Fruit fly (Drosophila melanogaster) whole organism, embryonic: ENCODE measurements around the gene CG31178.
A peak's percentile ranks its signal among the peaks of the same experiment; 100 is the strongest.

ENCODE experiments used
- Ada2b ChIP-seq: fragments of 200-800 bp; sonication (Bioruptor generic); IDR thresholded peaks from 2 replicates; pipeline ENCODE4 v1.3.6; 2022; ENCODE audit warnings: missing biosample characterization, missing genetic modification characterization
- Adf1 ChIP-seq: fragments of 200-800 bp; sonication (Bioruptor generic); IDR thresholded peaks from 2 replicates; pipeline ENCODE4 v1.3.6; 2022; ENCODE audit warnings: missing biosample characterization, missing genetic modification characterization
- Blimp-1 ChIP-seq: fragments of 200-800 bp; sonication (Bioruptor generic); optimal IDR thresholded peaks from 3 replicates; lab custom pipeline; 2018; ENCODE audit warnings: missing biosample characterization, missing genetic modification characterization, mild to moderate bottlenecking, moderate library complexity, missing genetic modification reagents
- C15 ChIP-seq: fragments of 200-800 bp; sonication (Bioruptor generic); IDR thresholded peaks from 3 replicates; pipeline ENCODE4 v1.3.6; 2022; ENCODE audit warnings: missing biosample characterization, missing genetic modification characterization
- CG10209 ChIP-seq: fragments of 200-800 bp; sonication (Bioruptor generic); optimal IDR thresholded peaks from 3 replicates; lab custom pipeline; 2017; ENCODE audit warnings: missing biosample characterization, mild to moderate bottlenecking, missing genetic modification characterization, missing genetic modification reagents
- CG1024 ChIP-seq: fragments of 200-800 bp; sonication (Bioruptor generic); IDR thresholded peaks from 2 replicates; pipeline ENCODE4 v1.3.6; 2022; ENCODE audit warnings: missing biosample characterization, missing genetic modification characterization
- CG10321 ChIP-seq: fragments of 200-800 bp; sonication (Bioruptor generic); IDR thresholded peaks from 2 replicates; pipeline ENCODE4 v1.3.6; 2022; ENCODE audit warnings: missing biosample characterization, missing genetic modification characterization
- CG15479 ChIP-seq: fragments of 200-800 bp; sonication (Bioruptor generic); optimal IDR thresholded peaks from 3 replicates; lab custom pipeline; 2019; ENCODE audit warnings: missing biosample characterization, mild to moderate bottlenecking, missing genetic modification characterization, moderate library complexity
- CG1832 ChIP-seq: fragments of 200-800 bp; sonication (Bioruptor generic); optimal IDR thresholded peaks from 2 replicates; lab custom pipeline; 2017; ENCODE audit warnings: missing biosample characterization, mild to moderate bottlenecking, missing genetic modification characterization, inconsistent platforms
- CG2199 ChIP-seq: fragments of 200-800 bp; sonication (Bioruptor generic); IDR thresholded peaks from 3 replicates; pipeline ENCODE4 v1.3.6; 2022; ENCODE audit warnings: missing biosample characterization, missing genetic modification characterization
- CG2889 ChIP-seq: fragments of 200-800 bp; sonication (Bioruptor generic); IDR thresholded peaks from 3 replicates; pipeline ENCODE4 v1.3.6; 2022; ENCODE audit warnings: missing biosample characterization, missing genetic modification characterization
- CG30403 ChIP-seq: fragments of 200-800 bp; sonication (Bioruptor generic); optimal IDR thresholded peaks from 3 replicates; lab custom pipeline; 2016; ENCODE audit warnings: missing biosample characterization, missing genetic modification characterization
- CG3407 ChIP-seq: fragments of 200-800 bp; sonication (Bioruptor generic); optimal IDR thresholded peaks from 2 replicates; lab custom pipeline; 2018; ENCODE audit warnings: missing biosample characterization, mild to moderate bottlenecking, missing genetic modification characterization
- CG4424 ChIP-seq: fragments of 200-800 bp; sonication (Bioruptor generic); optimal IDR thresholded peaks from 3 replicates; lab custom pipeline; 2016; ENCODE audit warnings: missing biosample characterization, missing genetic modification characterization
- CG4707 ChIP-seq: fragments of 200-800 bp; sonication (Bioruptor generic); optimal IDR thresholded peaks from 2 replicates; lab custom pipeline; 2018; ENCODE audit warnings: missing biosample characterization, mild to moderate bottlenecking, missing genetic modification characterization, moderate library complexity
- CG5953 ChIP-seq: fragments of 200-800 bp; sonication (Bioruptor generic); IDR thresholded peaks from 2 replicates; pipeline ENCODE4 v1.3.6; 2022; ENCODE audit warnings: missing biosample characterization, missing genetic modification characterization
- CG7556 ChIP-seq: fragments of 200-800 bp; sonication (Bioruptor generic); optimal IDR thresholded peaks from 2 replicates; lab custom pipeline; 2017; ENCODE audit warnings: missing biosample characterization, mild to moderate bottlenecking, missing genetic modification characterization
- CG8478 ChIP-seq: fragments of >200 bp; optimal IDR thresholded peaks from 2 replicates; lab custom pipeline; 2018
- CG9817 ChIP-seq: fragments of 200-800 bp; sonication (Bioruptor generic); optimal IDR thresholded peaks from 2 replicates; lab custom pipeline; 2018; ENCODE audit warnings: missing biosample characterization, mild to moderate bottlenecking, missing genetic modification characterization, moderate library complexity
- Chrac-16 ChIP-seq: fragments of 200-800 bp; sonication (Bioruptor generic); optimal IDR thresholded peaks from 3 replicates; lab custom pipeline; 2016; ENCODE audit warnings: missing biosample characterization, missing genetic modification characterization
- Deaf1 ChIP-seq: fragments of 200-800 bp; optimal IDR thresholded peaks from 3 replicates; lab custom pipeline; 2019; ENCODE audit warnings: missing biosample characterization, mild to moderate bottlenecking, missing genetic modification characterization, moderate library complexity
- Dip2 ChIP-seq: fragments of 200-800 bp; sonication (Bioruptor generic); IDR thresholded peaks from 2 replicates; pipeline ENCODE4 v1.3.6; 2022; ENCODE audit warnings: missing biosample characterization, missing genetic modification characterization
- Ets65A ChIP-seq: fragments of 200-800 bp; sonication (Bioruptor generic); peaks from one replicate; lab custom pipeline; 2016; ENCODE audit warnings: missing biosample characterization, missing genetic modification characterization
- GATAe ChIP-seq: fragments of 200-800 bp; sonication (Bioruptor generic); conservative IDR thresholded peaks from 2 replicates; pipeline ENCODE4 v1.3.6; 2022; ENCODE audit warnings: missing biosample characterization, missing genetic modification characterization
- Gsc ChIP-seq: fragments of 200-800 bp; sonication (Bioruptor generic); IDR thresholded peaks from 2 replicates; pipeline ENCODE4 v1.3.6; 2022; ENCODE audit warnings: missing biosample characterization, missing genetic modification characterization
- H15 ChIP-seq: fragments of 200-800 bp; sonication (Bioruptor generic); IDR thresholded peaks from 3 replicates; pipeline ENCODE4 v1.3.6; 2022; ENCODE audit warnings: missing biosample characterization, missing genetic modification characterization
- Hand ChIP-seq: fragments of 200-800 bp; sonication (Bioruptor generic); optimal IDR thresholded peaks from 2 replicates; lab custom pipeline; 2017; ENCODE audit warnings: mild to moderate bottlenecking, missing biosample characterization, missing genetic modification reagents, missing genetic modification characterization
- HmgD ChIP-seq: fragments of 200-800 bp; sonication (Bioruptor generic); optimal IDR thresholded peaks from 3 replicates; lab custom pipeline; 2016; ENCODE audit warnings: missing biosample characterization, missing genetic modification characterization
- Lhr ChIP-seq: fragments of 200-800 bp; sonication (Bioruptor generic); optimal IDR thresholded peaks from 3 replicates; lab custom pipeline; 2017; ENCODE audit warnings: mild to moderate bottlenecking, missing biosample characterization, missing genetic modification reagents, missing genetic modification characterization
- NC2β ChIP-seq: fragments of 200-800 bp; sonication (Bioruptor generic); optimal IDR thresholded peaks from 2 replicates; lab custom pipeline; 2016; ENCODE audit warnings: missing biosample characterization, missing genetic modification characterization
- NK7.1 ChIP-seq: fragments of 200-800 bp; sonication (Bioruptor generic); optimal IDR thresholded peaks from 3 replicates; lab custom pipeline; 2016; ENCODE audit warnings: missing biosample characterization, missing genetic modification characterization
- Sox100B ChIP-seq: fragments of 200-800 bp; sonication (Bioruptor generic); optimal IDR thresholded peaks from 3 replicates; lab custom pipeline; 2018; ENCODE audit warnings: missing biosample characterization, mild to moderate bottlenecking, missing genetic modification characterization
- Sry-δ ChIP-seq: fragments of 200-800 bp; sonication (Bioruptor generic); optimal IDR thresholded peaks from 2 replicates; lab custom pipeline; 2016; ENCODE audit warnings: missing biosample characterization, missing genetic modification characterization
- Usf ChIP-seq: fragments of 200-800 bp; sonication (Bioruptor generic); optimal IDR thresholded peaks from 2 replicates; lab custom pipeline; 2017; ENCODE audit warnings: missing genotype, missing biosample characterization, missing genetic modification characterization
- crol ChIP-seq: fragments of 200-800 bp; sonication (Bioruptor generic); IDR thresholded peaks from 2 replicates; pipeline ENCODE4 v1.3.6; 2022; ENCODE audit warnings: missing biosample characterization, missing genetic modification characterization
- da ChIP-seq: fragments of 200-800 bp; sonication (Bioruptor generic); optimal IDR thresholded peaks from 2 replicates; lab custom pipeline; 2016; ENCODE audit warnings: missing biosample characterization, missing genetic modification characterization
- dmrt99B ChIP-seq: fragments of 200-800 bp; sonication (Bioruptor generic); optimal IDR thresholded peaks from 2 replicates; lab custom pipeline; 2018; ENCODE audit warnings: missing biosample characterization, mild to moderate bottlenecking, missing genetic modification characterization, moderate library complexity
- dpn ChIP-seq, 2 experiments: fragments of 200-800 bp; sonication (Bioruptor generic); optimal IDR thresholded peaks; 3 replicates each; lab custom pipeline; 2016; ENCODE audit warnings: missing biosample characterization in 2 of 2, missing genetic modification characterization in 2 of 2
- fd96Cb ChIP-seq: fragments of 200-800 bp; sonication (Bioruptor generic); optimal IDR thresholded peaks from 2 replicates; lab custom pipeline; 2018; ENCODE audit warnings: missing biosample characterization, mild to moderate bottlenecking, missing genetic modification characterization, moderate library complexity
- fru ChIP-seq: fragments of >200 bp; optimal IDR thresholded peaks from 2 replicates; lab custom pipeline; 2017
- her ChIP-seq: fragments of 200-800 bp; sonication (Bioruptor generic); optimal IDR thresholded peaks from 2 replicates; lab custom pipeline; 2016; ENCODE audit warnings: missing biosample characterization, missing genetic modification characterization
- jumu ChIP-seq: fragments of 200-800 bp; sonication (Bioruptor generic); optimal IDR thresholded peaks from 3 replicates; lab custom pipeline; 2016; ENCODE audit warnings: missing biosample characterization, missing genetic modification characterization
- klu ChIP-seq: fragments of 200-800 bp; sonication (Bioruptor generic); IDR thresholded peaks from 2 replicates; pipeline ENCODE4 v1.3.6; 2022; ENCODE audit warnings: missing biosample characterization, missing genetic modification characterization
- oc ChIP-seq: fragments of 200-800 bp; sonication (Bioruptor generic); optimal IDR thresholded peaks from 2 replicates; lab custom pipeline; 2018; ENCODE audit warnings: missing biosample characterization, mild to moderate bottlenecking, missing genetic modification characterization, moderate library complexity
- odd ChIP-seq: fragments of 200-800 bp; sonication (Bioruptor generic); optimal IDR thresholded peaks from 2 replicates; lab custom pipeline; 2017; ENCODE audit warnings: missing biosample characterization, mild to moderate bottlenecking, missing genetic modification characterization
- pnt ChIP-seq: fragments of 200-800 bp; sonication (Bioruptor generic); optimal IDR thresholded peaks from 3 replicates; lab custom pipeline; 2016; ENCODE audit warnings: missing biosample characterization, missing genetic modification characterization
- sens ChIP-seq: fragments of 200-800 bp; sonication (Bioruptor generic); peaks from one replicate; lab custom pipeline; 2016; ENCODE audit warnings: missing biosample characterization, missing genetic modification characterization
- slbo ChIP-seq: fragments of 200-800 bp; sonication (Bioruptor generic); IDR thresholded peaks from 2 replicates; pipeline ENCODE4 v1.3.6; 2022; ENCODE audit warnings: missing biosample characterization, missing genetic modification characterization
- trem ChIP-seq: fragments of 200-800 bp; optimal IDR thresholded peaks from 3 replicates; lab custom pipeline; 2019; ENCODE audit warnings: missing biosample characterization, mild to moderate bottlenecking, missing genetic modification characterization, moderate library complexity
- tup ChIP-seq: fragments of 200-800 bp; sonication (Bioruptor generic); optimal IDR thresholded peaks from 2 replicates; lab custom pipeline; 2016; ENCODE audit warnings: missing biosample characterization, mild to moderate bottlenecking, missing genetic modification characterization, moderate library complexity

Gene CG31178

DNA sequence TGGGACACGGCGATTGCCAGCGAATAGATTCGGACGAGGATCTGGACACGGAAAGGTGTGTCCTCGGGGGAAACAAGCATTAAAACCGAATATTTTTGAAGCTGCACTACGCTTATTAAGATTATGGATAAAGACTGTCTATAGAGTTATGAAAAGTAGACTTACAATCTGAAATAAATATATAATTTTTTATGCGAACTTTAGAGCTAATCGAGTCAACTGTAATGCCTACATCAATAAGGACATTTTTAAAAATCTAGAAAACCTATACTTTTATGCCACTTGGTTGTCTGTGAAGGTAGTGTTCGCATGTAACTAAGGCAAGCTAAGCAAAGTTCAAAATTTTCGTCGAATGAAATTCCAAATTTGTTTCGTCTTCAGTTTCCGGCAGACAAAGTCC is at the start of gene CG31178:
Gene CG31178 (plus strand): TSS at position 301 of the 400 bp plus-strand sequence.
- TF ChIP-seq Ets65A (GFP tag; lab: Kevin White, UChicago) (peak; percentile 28), her (GFP tag; lab: Kevin White, UChicago) (no peak), Lhr (GFP tag; lab: Kevin White, UChicago) (no peak), Hand (GFP tag; lab: Kevin White, UChicago) (no peak), Deaf1 (tag; lab: Kevin White, UChicago) (no peak), da (GFP tag; lab: Kevin White, UChicago) (no peak)

DNA sequence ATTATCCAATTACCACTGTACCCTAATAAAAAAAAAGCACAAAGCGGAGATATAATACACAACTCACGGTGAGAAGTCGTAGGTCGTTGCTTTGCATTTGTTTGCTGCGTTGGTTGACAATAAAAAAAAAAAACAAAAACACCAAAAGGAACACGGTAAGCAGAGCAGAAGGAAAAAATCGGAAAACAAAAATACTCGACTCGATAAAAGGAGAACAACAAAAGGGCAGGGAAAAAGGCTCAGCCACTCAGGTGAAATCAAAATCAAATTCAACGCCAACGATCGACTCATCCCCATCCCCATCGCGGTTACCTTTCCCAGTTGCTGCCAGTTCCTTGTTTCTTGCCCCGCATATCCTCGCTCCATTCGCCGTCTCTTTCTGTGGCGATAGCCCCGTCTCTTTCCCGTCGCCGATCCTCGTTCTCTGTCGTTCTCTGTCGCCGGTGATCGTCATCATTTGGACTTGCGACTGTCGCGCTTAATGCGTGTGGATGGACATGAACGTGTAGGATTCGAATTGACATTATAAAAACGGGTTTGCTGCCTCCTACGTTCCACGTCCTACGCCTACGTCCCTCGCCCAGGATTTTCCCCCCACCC is 49.0 kb upstream of the CG31178 start:
- TF ChIP-seq NK7.1 (GFP tag; lab: Kevin White, UChicago), result no peak
- TF ChIP-seq CG3407 (GFP tag; lab: Kevin White, UChicago), result no peak
- TF ChIP-seq CG9817 (tag; lab: Kevin White, UChicago), result no peak
- no peak for TF ChIP-seq HmgD
- TF ChIP-seq CG7556 (GFP tag; lab: Kevin White, UChicago), result no peak
- no peak for TF ChIP-seq H15
- TF ChIP-seq CG10209 (GFP tag; lab: Kevin White, UChicago), result no peak
- peak; percentile 62 for TF ChIP-seq Ets65A (GFP tag; lab: Kevin White, UChicago)
- peak; percentile 76 for TF ChIP-seq CG1832 (GFP tag; lab: Kevin White, UChicago)
- TF ChIP-seq klu (GFP tag; lab: Robert Waterston, UW), result no peak
- TF ChIP-seq trem (tag; lab: Kevin White, UChicago), result no peak
- TF ChIP-seq odd, result no peak
- no peak for TF ChIP-seq jumu (GFP tag; lab: Kevin White, UChicago)
- TF ChIP-seq CG30403 (GFP tag; lab: Kevin White, UChicago), result no peak
- TF ChIP-seq Blimp-1 (GFP tag; lab: Kevin White, UChicago), result no peak
- TF ChIP-seq slbo, result no peak
- TF ChIP-seq fd96Cb (tag; lab: Kevin White, UChicago), result no peak
- TF ChIP-seq Chrac-16 (GFP tag; lab: Kevin White, UChicago), result no peak
- TF ChIP-seq Adf1, result no peak
- TF ChIP-seq CG4707 (GFP tag; lab: Kevin White, UChicago), result no peak
- no peak for TF ChIP-seq Sox100B
- 0 out of 2 replicates have a peak, but pooled peaks have one; percentile 3 for TF ChIP-seq Ada2b (GFP tag; lab: Robert Waterston, UW)
- TF ChIP-seq pnt (GFP tag; lab: Kevin White, UChicago), result no peak
- TF ChIP-seq oc (tag; lab: Kevin White, UChicago), result no peak
- TF ChIP-seq dpn (GFP tag; optimal IDR thresholded peaks at IDR 0.05; lab: Kevin White, UChicago), result no peak
- TF ChIP-seq CG8478 (lab: Kevin White, UChicago), result no peak
- TF ChIP-seq C15, result no peak
- TF ChIP-seq fru, result no peak
- no peak for TF ChIP-seq GATAe
- TF ChIP-seq CG5953, result no peak
- TF ChIP-seq Dip2 (GFP tag; lab: Robert Waterston, UW), result no peak
- TF ChIP-seq Sry-δ (GFP tag; lab: Kevin White, UChicago), result no peak
- no peak for TF ChIP-seq CG4424 (GFP tag; lab: Kevin White, UChicago)
- peak; percentile 89 for TF ChIP-seq crol (GFP tag; lab: Robert Waterston, UW)
- TF ChIP-seq NC2β (GFP tag; lab: Kevin White, UChicago), result no peak
- TF ChIP-seq dmrt99B (tag; lab: Kevin White, UChicago), result no peak
- no peak for TF ChIP-seq Gsc
- no peak for TF ChIP-seq CG2889
- TF ChIP-seq CG1024 (GFP tag; lab: Robert Waterston, UW), result no peak
- TF ChIP-seq Lhr (GFP tag; lab: Kevin White, UChicago), result no peak
- TF ChIP-seq CG10321 (GFP tag; lab: Robert Waterston, UW), result peak; percentile 50; the same call in 1 of the 2 replicates
- TF ChIP-seq CG2199, result 0 out of 3 replicates have a peak, but pooled peaks have one; percentile 43
- peak; percentile 10 for TF ChIP-seq CG15479 (GFP tag; lab: Kevin White, UChicago)
- TF ChIP-seq tup, result no peak
- no peak for TF ChIP-seq sens (GFP tag; lab: Kevin White, UChicago)
- no peak for TF ChIP-seq Usf (GFP tag; lab: Kevin White, UChicago)
